Fruit fly (Drosophila melanogaster) whole organism, embryonic: Measurements from ENCODE around the gene Cht5.

Source experiments
- Blimp-1 ChIP-seq: fragments of 200-800 bp; sonication (Bioruptor generic); optimal IDR thresholded peaks from 3 replicates; lab custom pipeline; 2018; ENCODE audit warnings: missing biosample characterization, missing genetic modification characterization, mild to moderate bottlenecking, moderate library complexity, missing genetic modification reagents
- CG11085 ChIP-seq: fragments of 200-800 bp; sonication (Bioruptor generic); IDR thresholded peaks from 2 replicates; pipeline ENCODE4 v1.3.6; 2022; ENCODE audit warnings: missing biosample characterization, missing genetic modification characterization
- CG12769 ChIP-seq: fragments of 200-800 bp; sonication (Bioruptor generic); optimal IDR thresholded peaks from 2 replicates; lab custom pipeline; 2019; ENCODE audit warnings: missing biosample characterization, mild to moderate bottlenecking, missing genetic modification characterization, moderate library complexity
- CG13287 ChIP-seq: fragments of 200-800 bp; sonication (Bioruptor generic); IDR thresholded peaks from 2 replicates; pipeline ENCODE4 v1.3.6; 2022; ENCODE audit warnings: missing biosample characterization, missing genetic modification characterization; ENCODE audit not compliant: partially characterized antibody
- CG14667 ChIP-seq: fragments of 200-800 bp; sonication (Bioruptor generic); IDR thresholded peaks from 2 replicates; pipeline ENCODE4 v1.3.6; 2022; ENCODE audit warnings: missing biosample characterization, missing genetic modification characterization
- CG15269 ChIP-seq: fragments of 200-800 bp; sonication (Bioruptor generic); optimal IDR thresholded peaks from 2 replicates; lab custom pipeline; 2018; ENCODE audit warnings: missing biosample characterization, mild to moderate bottlenecking, missing genetic modification characterization, moderate library complexity
- CG15696 ChIP-seq: fragments of 200-800 bp; sonication (Bioruptor generic); optimal IDR thresholded peaks from 2 replicates; lab custom pipeline; 2019; ENCODE audit warnings: missing biosample characterization, mild to moderate bottlenecking, missing genetic modification characterization, moderate library complexity
- CG16815 ChIP-seq: fragments of 200-800 bp; sonication (Bioruptor generic); optimal IDR thresholded peaks from 3 replicates; lab custom pipeline; 2017; ENCODE audit warnings: missing biosample characterization, mild to moderate bottlenecking, missing genetic modification characterization
- CG17361 ChIP-seq: fragments of 200-800 bp; sonication (Bioruptor generic); IDR thresholded peaks from 3 replicates; pipeline ENCODE4 v1.3.6; 2022; ENCODE audit warnings: missing biosample characterization, missing genetic modification characterization
- CG17612 ChIP-seq: fragments of 200-800 bp; sonication (Bioruptor generic); IDR thresholded peaks from 2 replicates; pipeline ENCODE4 v1.3.6; 2022; ENCODE audit warnings: missing biosample characterization, missing genetic modification characterization
- CG18011 ChIP-seq: fragments of 200-800 bp; sonication (Bioruptor generic); optimal IDR thresholded peaks from 2 replicates; lab custom pipeline; 2017; ENCODE audit warnings: missing biosample characterization, missing genetic modification characterization, mild to moderate bottlenecking, moderate library complexity, missing genotype
- CG30403 ChIP-seq: fragments of 200-800 bp; sonication (Bioruptor generic); optimal IDR thresholded peaks from 3 replicates; lab custom pipeline; 2016; ENCODE audit warnings: missing biosample characterization, missing genetic modification characterization
- CG31224 ChIP-seq: fragments of 200-800 bp; sonication (Bioruptor generic); IDR thresholded peaks from 2 replicates; pipeline ENCODE4 v1.3.6; 2022; ENCODE audit warnings: missing biosample characterization, missing genetic modification characterization
- CG31441 ChIP-seq: fragments of 200-800 bp; sonication (Bioruptor generic); IDR thresholded peaks from 2 replicates; pipeline ENCODE4 v1.3.6; 2022; ENCODE audit warnings: missing biosample characterization, missing genetic modification characterization
- CG34376 ChIP-seq: fragments of 200-800 bp; sonication (Bioruptor generic); optimal IDR thresholded peaks from 2 replicates; lab custom pipeline; 2018; ENCODE audit warnings: missing biosample characterization, mild to moderate bottlenecking, missing genetic modification characterization
- CG3726 ChIP-seq: fragments of 200-800 bp; sonication (Bioruptor generic); IDR thresholded peaks from 3 replicates; pipeline ENCODE4, ENCODE4 v1.3.6; 2022; ENCODE audit warnings: missing biosample characterization, missing genetic modification characterization
- CG4854 ChIP-seq: fragments of 200-800 bp; sonication (Bioruptor generic); optimal IDR thresholded peaks from 2 replicates; lab custom pipeline; 2016; ENCODE audit warnings: missing biosample characterization, missing genetic modification characterization, inconsistent platforms
- CG6689 ChIP-seq: fragments of 200-800 bp; sonication (Bioruptor generic); IDR thresholded peaks from 2 replicates; pipeline ENCODE4 v1.3.6; 2022; ENCODE audit warnings: missing biosample characterization, missing genetic modification characterization
- CG6765 ChIP-seq: fragments of 200-800 bp; sonication (Bioruptor generic); optimal IDR thresholded peaks from 3 replicates; lab custom pipeline; 2017; ENCODE audit warnings: missing biosample characterization, mild to moderate bottlenecking, missing genetic modification characterization
- CG7372 ChIP-seq: fragments of 200-800 bp; sonication (Bioruptor generic); IDR thresholded peaks from 2 replicates; pipeline ENCODE4 v1.3.6; 2022; ENCODE audit warnings: missing biosample characterization, missing genetic modification characterization
- CG9817 ChIP-seq: fragments of 200-800 bp; sonication (Bioruptor generic); optimal IDR thresholded peaks from 2 replicates; lab custom pipeline; 2018; ENCODE audit warnings: missing biosample characterization, mild to moderate bottlenecking, missing genetic modification characterization, moderate library complexity
- CrebB ChIP-seq: fragments of 200-800 bp; sonication (Bioruptor generic); optimal IDR thresholded peaks from 3 replicates; lab custom pipeline; 2018; ENCODE audit warnings: missing biosample characterization, mild to moderate bottlenecking, missing genetic modification characterization
- Doc3 ChIP-seq: fragments of 200-800 bp; sonication (Bioruptor generic); IDR thresholded peaks from 3 replicates; pipeline ENCODE4 v1.3.6; 2022; ENCODE audit warnings: missing biosample characterization, missing genetic modification characterization; ENCODE audit not compliant: partially characterized antibody
- Lhr ChIP-seq: fragments of 200-800 bp; sonication (Bioruptor generic); optimal IDR thresholded peaks from 3 replicates; lab custom pipeline; 2017; ENCODE audit warnings: mild to moderate bottlenecking, missing biosample characterization, missing genetic modification reagents, missing genetic modification characterization
- Poxn ChIP-seq: fragments of 200-800 bp; sonication (Bioruptor generic); IDR thresholded peaks from 2 replicates; pipeline ENCODE4 v1.3.6; 2022; ENCODE audit warnings: missing biosample characterization, missing genetic modification characterization
- Ssrp ChIP-seq: fragments of 200-800 bp; sonication (Bioruptor generic); optimal IDR thresholded peaks from 2 replicates; lab custom pipeline; 2018; ENCODE audit warnings: missing biosample characterization, mild to moderate bottlenecking, missing genetic modification characterization, moderate library complexity
- Trl ChIP-seq, 3 experiments: fragments of >200 bp in 2 of 3; fragments of 200-800 bp in 1 of 3; sonication (Bioruptor generic) in 1 of 3; optimal IDR thresholded peaks; 2 replicates in 1 of 3; 3 replicates in 2 of 3; lab custom pipeline; 2016 to 2017; ENCODE audit warnings: missing biosample characterization in 1 of 3, missing genetic modification characterization in 1 of 3
- abd-A ChIP-seq: fragments of 200-800 bp; sonication (Bioruptor generic); optimal IDR thresholded peaks from 3 replicates; lab custom pipeline; 2019; ENCODE audit warnings: missing biosample characterization, mild to moderate bottlenecking, missing genetic modification characterization, moderate library complexity
- bsh ChIP-seq, 2 experiments: fragments of 200-800 bp; sonication (Bioruptor generic); optimal IDR thresholded peaks; 2 replicates each; lab custom pipeline; 2017 to 2018; ENCODE audit warnings: mild to moderate bottlenecking in 2 of 2, missing biosample characterization in 2 of 2, missing genetic modification characterization in 2 of 2, moderate library complexity in 1 of 2
- crol ChIP-seq: fragments of 200-800 bp; sonication (Bioruptor generic); IDR thresholded peaks from 2 replicates; pipeline ENCODE4 v1.3.6; 2022; ENCODE audit warnings: missing biosample characterization, missing genetic modification characterization
- crp ChIP-seq, 2 experiments: fragments of 200-800 bp; sonication (Bioruptor generic); optimal IDR thresholded peaks; 2 replicates in 1 of 2; 3 replicates in 1 of 2; lab custom pipeline; 2017; ENCODE audit warnings: missing biosample characterization in 2 of 2, missing genetic modification characterization in 2 of 2, mild to moderate bottlenecking in 1 of 2, moderate library complexity in 1 of 2
- dimm ChIP-seq: fragments of 200-800 bp; sonication (Bioruptor generic); IDR thresholded peaks from 2 replicates; pipeline ENCODE4 v1.3.6; 2022; ENCODE audit warnings: missing biosample characterization, missing genetic modification characterization
- ewg ChIP-seq: fragments of 200-800 bp; sonication (Bioruptor generic); optimal IDR thresholded peaks from 3 replicates; lab custom pipeline; 2017; ENCODE audit warnings: mild to moderate bottlenecking, missing biosample characterization, missing genetic modification reagents, missing genetic modification characterization
- fd102C ChIP-seq: fragments of 200-800 bp; sonication (Bioruptor generic); optimal IDR thresholded peaks from 2 replicates; lab custom pipeline; 2018; ENCODE audit warnings: missing biosample characterization, mild to moderate bottlenecking, missing genetic modification characterization, moderate library complexity
- gem ChIP-seq: fragments of 200-800 bp; sonication (Bioruptor generic); optimal IDR thresholded peaks from 2 replicates; lab custom pipeline; 2019; ENCODE audit warnings: missing biosample characterization, mild to moderate bottlenecking, missing genetic modification characterization, moderate library complexity
- gsb-n ChIP-seq: fragments of 200-800 bp; sonication (Bioruptor generic); optimal IDR thresholded peaks from 3 replicates; lab custom pipeline; 2018; ENCODE audit warnings: missing biosample characterization, mild to moderate bottlenecking, missing genetic modification characterization
- mld ChIP-seq: fragments of 200-800 bp; sonication (Bioruptor generic); IDR thresholded peaks from 3 replicates; pipeline ENCODE4 v1.3.6; 2022; ENCODE audit warnings: missing biosample characterization, missing genetic modification characterization; ENCODE audit not compliant: partially characterized antibody
- nmo ChIP-seq: fragments of 200-800 bp; sonication (Bioruptor generic); optimal IDR thresholded peaks from 2 replicates; lab custom pipeline; 2018; ENCODE audit warnings: missing biosample characterization, mild to moderate bottlenecking, missing genetic modification characterization, moderate library complexity
- oc ChIP-seq: fragments of 200-800 bp; sonication (Bioruptor generic); optimal IDR thresholded peaks from 2 replicates; lab custom pipeline; 2018; ENCODE audit warnings: missing biosample characterization, mild to moderate bottlenecking, missing genetic modification characterization, moderate library complexity
- odd ChIP-seq: fragments of 200-800 bp; sonication (Bioruptor generic); optimal IDR thresholded peaks from 2 replicates; lab custom pipeline; 2017; ENCODE audit warnings: missing biosample characterization, mild to moderate bottlenecking, missing genetic modification characterization
- ro ChIP-seq: fragments of 200-800 bp; sonication (Bioruptor generic); IDR thresholded peaks from 2 replicates; pipeline ENCODE4 v1.3.6; 2022; ENCODE audit warnings: missing biosample characterization, missing genetic modification characterization
- sc ChIP-seq, 3 experiments: fragments of >200 bp in 2 of 3; fragments of 200-800 bp in 1 of 3; sonication (Bioruptor generic) in 1 of 3; optimal IDR thresholded peaks; 2 replicates in 2 of 3; 3 replicates in 1 of 3; lab custom pipeline; 2017; ENCODE audit warnings: mild to moderate bottlenecking in 1 of 3, missing biosample characterization in 1 of 3, missing genetic modification characterization in 1 of 3, missing genetic modification reagents in 1 of 3
- sens ChIP-seq: fragments of 200-800 bp; sonication (Bioruptor generic); peaks from one replicate; lab custom pipeline; 2016; ENCODE audit warnings: missing biosample characterization, missing genetic modification characterization
- sr ChIP-seq: fragments of 200-800 bp; sonication (Bioruptor generic); IDR thresholded peaks from 3 replicates; pipeline ENCODE4 v1.3.6; 2022; ENCODE audit warnings: missing biosample characterization, missing genetic modification characterization
- vnd ChIP-seq: fragments of 200-800 bp; sonication (Bioruptor generic); IDR thresholded peaks from 3 replicates; pipeline ENCODE4 v1.3.6; 2022; ENCODE audit warnings: missing biosample characterization, missing genetic modification characterization; ENCODE audit not compliant: partially characterized antibody
- vvl ChIP-seq: fragments of 200-800 bp; sonication (Bioruptor generic); IDR thresholded peaks from 2 replicates; pipeline ENCODE4 v1.3.6; 2022; ENCODE audit warnings: missing biosample characterization, missing genetic modification characterization
- yki ChIP-seq: fragments of >200 bp; optimal IDR thresholded peaks from 3 replicates; lab custom pipeline; 2018

Gene Cht5

DNA sequence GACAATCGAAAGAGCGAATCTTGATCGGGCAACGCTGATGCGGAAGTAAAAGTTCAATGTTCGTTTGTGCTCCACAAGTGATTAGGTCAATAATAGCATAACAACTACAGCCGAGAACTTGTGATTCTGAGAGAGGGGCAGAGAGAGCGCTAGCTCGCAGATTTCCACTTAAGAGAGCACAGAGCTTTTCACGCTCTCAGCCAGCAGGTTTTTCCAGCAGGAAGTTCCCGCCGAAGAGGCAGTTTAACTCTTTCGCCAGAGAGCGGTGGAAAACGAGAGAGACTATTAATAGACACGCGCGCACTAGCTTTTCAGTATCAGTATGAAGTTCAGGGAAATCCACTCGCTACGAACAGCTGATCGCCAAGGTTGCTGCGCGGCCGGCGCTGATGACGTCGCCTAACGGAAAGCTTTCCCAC is 47.7 kb downstream of the Cht5 start (continued):
- TF ChIP-seq sc (optimal IDR thresholded peaks at IDR 0.05; lab: Kevin White, UChicago) (no peak), sc (GFP tag; optimal IDR thresholded peaks at IDR 0.05; lab: Kevin White, UChicago) (no peak), sens (GFP tag; lab: Kevin White, UChicago) (peak; percentile 29), dimm (no peak), CG11085 (GFP tag; lab: Robert Waterston, UW) (no peak), crp (GFP tag; optimal IDR thresholded peaks at IDR 0.05; lab: Kevin White, UChicago) (peak in 1 of 2 experiments; percentile 58), fd102C (GFP tag; lab: Kevin White, UChicago) (no peak), abd-A (tag; lab: Kevin White, UChicago) (no peak), Blimp-1 (GFP tag; lab: Kevin White, UChicago) (peak; percentile 9), CG34376 (GFP tag; lab: Kevin White, UChicago) (peak; percentile 2), CG15696 (tag; lab: Kevin White, UChicago) (no peak), yki (lab: Kevin White, UChicago) (peak; percentile 76), CG17612 (no peak), Doc3 (0 out of 3 replicates have a peak, but pooled peaks have one; percentile 36), CG13287 (GFP tag; lab: Robert Waterston, UW) (peak; percentile 15; the same call in 1 of the 2 replicates), CG3726 (no peak), CG4854 (no peak), CG6689 (no peak), mld (GFP tag; lab: Robert Waterston, UW) (peak; percentile 57; the same call in 1 of the 3 replicates)

DNA sequence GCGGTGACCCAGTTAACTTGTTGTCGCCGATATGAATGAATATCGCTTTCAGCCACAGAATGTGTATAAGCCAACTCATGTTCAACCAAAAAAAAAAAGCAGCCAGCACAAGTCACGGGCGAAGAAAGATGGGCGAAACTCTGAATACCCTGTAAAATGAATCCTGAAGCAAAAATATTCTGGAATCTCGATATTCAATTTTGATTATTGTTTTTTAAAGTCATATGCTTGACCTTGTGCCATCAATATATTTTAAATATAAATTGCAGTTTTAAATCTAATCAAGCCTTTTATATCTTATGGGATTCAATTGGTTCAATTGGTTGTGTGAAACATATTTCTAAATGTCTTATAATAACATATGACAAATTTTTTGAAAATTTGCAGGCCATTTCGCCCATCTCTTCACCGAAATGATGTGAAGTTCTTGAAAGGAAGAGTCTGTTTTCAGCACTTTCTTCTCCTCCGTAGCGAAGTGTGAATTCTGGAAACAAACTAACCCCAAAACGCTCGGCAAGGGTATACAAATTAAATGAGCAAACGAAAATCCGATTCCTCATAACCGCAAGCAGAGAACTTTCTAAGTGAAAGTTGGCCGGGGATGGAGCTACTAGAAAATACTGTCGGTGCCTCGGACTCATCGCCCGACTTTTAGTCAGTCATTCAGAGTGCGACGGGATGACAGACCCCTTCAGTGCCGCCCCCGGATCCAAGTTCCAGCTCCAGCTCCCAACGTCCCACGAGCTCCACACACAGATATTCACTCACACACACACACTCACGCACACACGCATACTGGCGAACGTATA is 48.4 kb downstream of the Cht5 start:
- TF ChIP-seq gem (tag; lab: Kevin White, UChicago) (peak; percentile 32), CG6689 (no peak), bsh (GFP tag; optimal IDR thresholded peaks at IDR 0.05; lab: Kevin White, UChicago) (peak in 1 of 2 experiments; percentile 32), vvl (GFP tag; lab: Robert Waterston, UW) (peak; percentile 16; the same call in 1 of the 2 replicates), Trl (optimal IDR thresholded peaks at IDR 0.05; lab: Kevin White, UChicago) (no peak), Trl (GFP tag; optimal IDR thresholded peaks at IDR 0.05; lab: Kevin White, UChicago) (no peak), CG18011 (GFP tag; lab: Kevin White, UChicago) (no peak), CG7372 (GFP tag; lab: Robert Waterston, UW) (no peak), CG30403 (GFP tag; lab: Kevin White, UChicago) (peak; percentile 12), Poxn (GFP tag; lab: Robert Waterston, UW) (no peak), ro (GFP tag; lab: Robert Waterston, UW) (no peak), CrebB (tag; lab: Kevin White, UChicago) (no peak), CG12769 (tag; lab: Kevin White, UChicago) (no peak), CG15269 (tag; lab: Kevin White, UChicago) (no peak), CG17361 (GFP tag; lab: Robert Waterston, UW) (peak; percentile 44; the same call in 1 of the 3 replicates), CG14667 (GFP tag; lab: Robert Waterston, UW) (no peak), odd (GFP tag; lab: Kevin White, UChicago) (no peak), CG9817 (no peak), gsb-n (no peak), CG16815 (no peak), oc (tag; lab: Kevin White, UChicago) (peak; percentile 16), sr (GFP tag; lab: Robert Waterston, UW) (0 out of 3 replicates have a peak, but pooled peaks have one; percentile 49), Ssrp (tag; lab: Kevin White, UChicago) (peak; percentile 23), ewg (GFP tag; lab: Kevin White, UChicago) (peak; percentile 16), Lhr (GFP tag; lab: Kevin White, UChicago) (peak; percentile 13), CG31441 (peak; percentile 42; the same call in 1 of the 2 replicates), CG31224 (no peak), crol (GFP tag; lab: Robert Waterston, UW) (peak; percentile 53; the same call in 1 of the 2 replicates), nmo (GFP tag; lab: Kevin White, UChicago) (peak; percentile 29), vnd (GFP tag; lab: Robert Waterston, UW) (no peak), CG6765 (GFP tag; lab: Kevin White, UChicago) (no peak)
